Worm (Caenorhabditis elegans): ENCODE measurements around the gene nspg-7.1.

ce11 chrIV:9323989-9324506 lies 6.6 kb downstream of the nspg-7.1 start, which contains the start of the genes nspg-11 and F49C12.15:
- TF ChIP-seq nhr-237 (tag; optimal IDR thresholded peaks at IDR 0.05), result no peak
- TF ChIP-seq dpl-1 (GFP tag; optimal IDR thresholded peaks at IDR 0.05), result no peak
- no peak for TF ChIP-seq jun-1 (tag; optimal IDR thresholded peaks at IDR 0.05)
